Fruit fly (Drosophila melanogaster) Kc167 (cell line): ENCODE data around the gene jvl.

ENCODE experiments used
- Myc ChIP-seq: fragments of >200 bp; optimal IDR thresholded peaks from 2 replicates; lab custom pipeline; 2017; ENCODE audit warnings: missing external identifiers
- insv ChIP-seq: fragments of >200 bp; optimal IDR thresholded peaks from 3 replicates; lab custom pipeline; 2018; ENCODE audit warnings: missing external identifiers
- psq ChIP-seq: fragments of >200 bp; optimal IDR thresholded peaks from 2 replicates; lab custom pipeline; 2017; ENCODE audit warnings: missing external identifiers

DNA sequence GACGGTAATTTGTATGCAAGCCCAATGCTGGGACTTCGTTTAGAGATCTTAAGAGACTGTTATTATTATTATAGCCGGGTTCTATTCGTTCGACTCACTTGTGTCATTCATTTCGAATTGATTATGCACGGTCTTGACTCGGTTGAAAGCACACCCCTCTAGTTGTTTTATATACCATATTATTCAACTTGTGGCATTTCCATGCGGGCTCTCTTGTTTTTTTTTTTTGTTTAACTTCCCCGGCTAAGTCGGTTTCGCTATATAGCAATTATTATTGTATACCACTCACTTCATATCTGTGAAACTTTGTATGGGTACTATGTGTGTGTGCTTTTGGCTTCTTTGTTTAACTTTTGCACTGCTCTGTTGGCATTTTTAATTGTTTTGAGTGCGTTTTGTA, 9.6 kb downstream of the jvl start, which contains the start of gene smp-30:
- TF ChIP-seq Myc (lab: Kevin White, UChicago): no peak
- TF ChIP-seq psq (lab: Kevin White, UChicago): no peak
- no peak for TF ChIP-seq insv
